Fruit fly (Drosophila melanogaster): ENCODE measurements around the gene CG42813.

Gene CG42813

dm6 chr3R:27274533-27275447 lies 46.4 kb upstream of the CG42813 start, which contains the start of gene CG5938 (continued):
- TF ChIP-seq CG11695 (GFP tag; IDR thresholded peaks at IDR 0.05) = no peak; the same call in 2 of the 3 replicates

- TF ChIP-seq pum (GFP tag; optimal IDR thresholded peaks at IDR 0.05) (peak; percentile 25), ken (GFP tag; IDR thresholded peaks at IDR 0.05) (0 out of 3 replicates have a peak, but pooled peaks have one; percentile 32), CG6683 (GFP tag; optimal IDR thresholded peaks at IDR 0.05) (no peak), Scr (GFP tag; IDR thresholded peaks at IDR 0.05; ENCODE audit: partially characterized antibody) (no peak), CG11456 (GFP tag; IDR thresholded peaks at IDR 0.05) (peak; percentile 77; the same call in 2 of the 3 replicates), p53 (GFP tag; optimal IDR thresholded peaks at IDR 0.05) (no peak), CG3407 (GFP tag; optimal IDR thresholded peaks at IDR 0.05) (peak; percentile 7), Dad (GFP tag; optimal IDR thresholded peaks at IDR 0.05) (peak; percentile 28), CG18011 (GFP tag; optimal IDR thresholded peaks at IDR 0.05) (no peak), Ets97D (GFP tag; optimal IDR thresholded peaks at IDR 0.05) (peak; percentile 70), tio (GFP tag; optimal IDR thresholded peaks at IDR 0.05) (no peak), CG18476 (GFP tag; optimal IDR thresholded peaks at IDR 0.05) (peak; percentile 12), fd64A (GFP tag; optimal IDR thresholded peaks at IDR 0.05) (no peak), luna (GFP tag; optimal IDR thresholded peaks at IDR 0.05) (no peak), CG17568 (GFP tag; optimal IDR thresholded peaks at IDR 0.05) (no peak), CG18262 (tag; optimal IDR thresholded peaks at IDR 0.05) (no peak), org-1 (GFP tag; optimal IDR thresholded peaks at IDR 0.05) (no peak), wdn (GFP tag; IDR thresholded peaks at IDR 0.05) (no peak), br (optimal IDR thresholded peaks at IDR 0.05) (no peak), vvl (GFP tag; IDR thresholded peaks at IDR 0.05) (no peak), hbn (GFP tag; IDR thresholded peaks at IDR 0.05; ENCODE audit: partially characterized antibody) (no peak), Max (GFP tag; optimal IDR thresholded peaks at IDR 0.05) (no peak), CG14667 (GFP tag; IDR thresholded peaks at IDR 0.05) (no peak), CG5180 (GFP tag; optimal IDR thresholded peaks at IDR 0.05) (no peak), Opbp (GFP tag; IDR thresholded peaks at IDR 0.05; ENCODE audit: partially characterized antibody) (peak; percentile 54; the same call in 1 of the 3 replicates), Dek (tag; optimal IDR thresholded peaks at IDR 0.05) (peak; percentile 43), MBD-R2 (GFP tag; IDR thresholded peaks at IDR 0.05) (peak; percentile 67), Usf (GFP tag; optimal IDR thresholded peaks at IDR 0.05) (no peak), CG16815 (GFP tag; optimal IDR thresholded peaks at IDR 0.05) (no peak), Hey (tag; optimal IDR thresholded peaks at IDR 0.05) (no peak), CG32767 (GFP tag; IDR thresholded peaks at IDR 0.05) (no peak), lola (GFP tag; optimal IDR thresholded peaks at IDR 0.05) (no peak), CG11695 (GFP tag; IDR thresholded peaks at IDR 0.05) (no peak), CG1792 (GFP tag; optimal IDR thresholded peaks at IDR 0.05) (no peak), Mrtf (GFP tag; IDR thresholded peaks at IDR 0.05) (no peak), CG32532 (GFP tag; IDR thresholded peaks at IDR 0.05) (no peak), Pdp1 (GFP tag; optimal IDR thresholded peaks at IDR 0.05) (peak in 1 of 2 experiments; percentile 63), Awh (GFP tag; IDR thresholded peaks at IDR 0.05) (no peak), CG8388 (GFP tag; optimal IDR thresholded peaks at IDR 0.05) (peak; percentile 2), Ssrp (tag; optimal IDR thresholded peaks at IDR 0.05) (no peak), Hr78 (GFP tag; optimal IDR thresholded peaks at IDR 0.05) (no peak), lmd (GFP tag; IDR thresholded peaks at IDR 0.05) (no peak; the same call in 1 of the 2 replicates), her (GFP tag; optimal IDR thresholded peaks at IDR 0.05) (peak; percentile 31), CG4820 (GFP tag; optimal IDR thresholded peaks at IDR 0.05) (no peak)
Measured at dm6 chr3R:27273118-27274062, 45.0 kb upstream of the CG42813 start, which contains the start of gene CG5934. Gene CG5934 (plus strand): TSS chr3R:27273705.
